Worm (Caenorhabditis elegans): Measurements from ENCODE around the gene T04C10.3.

T04C10.3 gene

ce11 chrX:14861752-14862151, 49.6 kb downstream of the T04C10.3 start, which contains the start of gene dmd-4:
TSS of gene dmd-4 (minus strand) at chrX:14861852.
- no peak for TF ChIP-seq nhr-129 (tag; optimal IDR thresholded peaks at IDR 0.05)
- no peak for TF ChIP-seq blmp-1 (tag; optimal IDR thresholded peaks at IDR 0.05; ENCODE audit: insufficient read depth)
- TF ChIP-seq unc-55 (GFP tag; optimal IDR thresholded peaks at IDR 0.05), result no peak
- no peak for TF ChIP-seq ZK546.5 (tag; optimal IDR thresholded peaks at IDR 0.05)
- TF ChIP-seq peb-1 (tag; optimal IDR thresholded peaks at IDR 0.05), result no peak
- no peak for TF ChIP-seq nhr-25 (tag; optimal IDR thresholded peaks at IDR 0.05)
- TF ChIP-seq mab-5 (tag; optimal IDR thresholded peaks at IDR 0.05), result no peak
- no peak for TF ChIP-seq sem-4 (tag; optimal IDR thresholded peaks at IDR 0.05)

Data from whole organism, L2 larva.